Fruit fly (Drosophila melanogaster) whole organism, embryonic: ENCODE results near the gene CG32040.

Experiments used
- Bgb ChIP-seq: fragments of 200-800 bp; sonication (Bioruptor generic); IDR thresholded peaks from 2 replicates; pipeline ENCODE4 v1.3.6; 2022; ENCODE audit warnings: missing biosample characterization, missing genetic modification characterization; ENCODE audit not compliant: partially characterized antibody
- Bteb2 ChIP-seq: fragments of 200-800 bp; sonication (Bioruptor generic); optimal IDR thresholded peaks from 2 replicates; lab custom pipeline; 2016; ENCODE audit warnings: missing biosample characterization, missing genetic modification characterization
- CG10979 ChIP-seq: fragments of 200-800 bp; sonication (Bioruptor generic); optimal IDR thresholded peaks from 2 replicates; lab custom pipeline; 2018; ENCODE audit warnings: missing biosample characterization, mild to moderate bottlenecking, missing genetic modification characterization, moderate library complexity
- CG11695 ChIP-seq: fragments of 200-800 bp; sonication (Bioruptor generic); IDR thresholded peaks from 3 replicates; pipeline ENCODE4 v1.3.6; 2022; ENCODE audit warnings: missing biosample characterization, missing genetic modification characterization
- CG12744 ChIP-seq: fragments of 200-800 bp; sonication (Bioruptor generic); optimal IDR thresholded peaks from 2 replicates; lab custom pipeline; 2016; ENCODE audit warnings: missing biosample characterization, missing genetic modification characterization
- CG14014 ChIP-seq: fragments of 200-800 bp; sonication (Bioruptor generic); IDR thresholded peaks from 2 replicates; pipeline ENCODE4 v1.3.6; 2022; ENCODE audit warnings: missing biosample characterization, missing genetic modification characterization
- CG15073 ChIP-seq: fragments of 200-800 bp; sonication (Bioruptor generic); optimal IDR thresholded peaks from 2 replicates; lab custom pipeline; 2016; ENCODE audit warnings: missing biosample characterization, missing genetic modification characterization
- CG1602 ChIP-seq: fragments of 200-800 bp; sonication (Bioruptor generic); optimal IDR thresholded peaks from 3 replicates; lab custom pipeline; 2016; ENCODE audit warnings: missing biosample characterization, missing genetic modification characterization
- CG17186 ChIP-seq: fragments of 200-800 bp; sonication (Bioruptor generic); optimal IDR thresholded peaks from 3 replicates; lab custom pipeline; 2017; ENCODE audit warnings: missing biosample characterization, missing genetic modification reagents, missing genetic modification characterization
- CG1832 ChIP-seq: fragments of 200-800 bp; sonication (Bioruptor generic); optimal IDR thresholded peaks from 2 replicates; lab custom pipeline; 2017; ENCODE audit warnings: missing biosample characterization, mild to moderate bottlenecking, missing genetic modification characterization, inconsistent platforms
- CG30020 ChIP-seq: fragments of 200-800 bp; optimal IDR thresholded peaks from 2 replicates; lab custom pipeline; 2019; ENCODE audit warnings: missing biosample characterization, mild to moderate bottlenecking, missing genetic modification characterization, moderate library complexity
- CG3065 ChIP-seq: fragments of 200-800 bp; sonication (Bioruptor generic); optimal IDR thresholded peaks from 2 replicates; lab custom pipeline; 2016; ENCODE audit warnings: missing biosample characterization, missing genetic modification characterization
- CG31224 ChIP-seq: fragments of 200-800 bp; sonication (Bioruptor generic); IDR thresholded peaks from 2 replicates; pipeline ENCODE4 v1.3.6; 2022; ENCODE audit warnings: missing biosample characterization, missing genetic modification characterization
- CG33557 ChIP-seq: fragments of 200-800 bp; sonication (Bioruptor generic); optimal IDR thresholded peaks from 2 replicates; lab custom pipeline; 2019; ENCODE audit warnings: missing biosample characterization, mild to moderate bottlenecking, missing genetic modification characterization, moderate library complexity
- CG3726 ChIP-seq: fragments of 200-800 bp; sonication (Bioruptor generic); IDR thresholded peaks from 3 replicates; pipeline ENCODE4, ENCODE4 v1.3.6; 2022; ENCODE audit warnings: missing biosample characterization, missing genetic modification characterization
- CG43689 ChIP-seq: fragments of 200-800 bp; sonication (Bioruptor generic); IDR thresholded peaks from 2 replicates; pipeline ENCODE4 v1.3.6; 2022; ENCODE audit warnings: missing biosample characterization, missing genetic modification characterization
- CG4424 ChIP-seq: fragments of 200-800 bp; sonication (Bioruptor generic); optimal IDR thresholded peaks from 3 replicates; lab custom pipeline; 2016; ENCODE audit warnings: missing biosample characterization, missing genetic modification characterization
- CG4854 ChIP-seq: fragments of 200-800 bp; sonication (Bioruptor generic); optimal IDR thresholded peaks from 2 replicates; lab custom pipeline; 2016; ENCODE audit warnings: missing biosample characterization, missing genetic modification characterization, inconsistent platforms
- CG6683 ChIP-seq: fragments of 200-800 bp; sonication (Bioruptor generic); optimal IDR thresholded peaks from 2 replicates; lab custom pipeline; 2017; ENCODE audit warnings: missing biosample characterization, mild to moderate bottlenecking, missing genetic modification characterization, missing genetic modification reagents
- CG7745 ChIP-seq: fragments of 200-800 bp; sonication (Bioruptor generic); optimal IDR thresholded peaks from 2 replicates; lab custom pipeline; 2018; ENCODE audit warnings: missing biosample characterization, mild to moderate bottlenecking, missing genetic modification characterization, moderate library complexity
- CG8089 ChIP-seq: fragments of 200-800 bp; sonication (Bioruptor generic); optimal IDR thresholded peaks from 3 replicates; lab custom pipeline; 2016; ENCODE audit warnings: missing biosample characterization, missing genetic modification characterization
- CG8388 ChIP-seq: fragments of 200-800 bp; sonication (Bioruptor generic); optimal IDR thresholded peaks from 2 replicates; lab custom pipeline; 2019; ENCODE audit warnings: missing biosample characterization, mild to moderate bottlenecking, missing genetic modification characterization, moderate library complexity
- Eip74EF ChIP-seq, 2 experiments: fragments of 200-800 bp in 1 of 2; fragments of >200 bp in 1 of 2; sonication (Bioruptor generic) in 1 of 2; optimal IDR thresholded peaks; 2 replicates each; lab custom pipeline; 2017 to 2019; ENCODE audit warnings: missing biosample characterization in 2 of 2, missing genetic modification characterization in 2 of 2, mild to moderate bottlenecking in 1 of 2, moderate library complexity in 1 of 2
- Ets65A ChIP-seq: fragments of 200-800 bp; sonication (Bioruptor generic); peaks from one replicate; lab custom pipeline; 2016; ENCODE audit warnings: missing biosample characterization, missing genetic modification characterization
- H15 ChIP-seq: fragments of 200-800 bp; sonication (Bioruptor generic); IDR thresholded peaks from 3 replicates; pipeline ENCODE4 v1.3.6; 2022; ENCODE audit warnings: missing biosample characterization, missing genetic modification characterization
- Jarid2 ChIP-seq: fragments of 200-800 bp; sonication (Bioruptor generic); optimal IDR thresholded peaks from 3 replicates; lab custom pipeline; 2017; ENCODE audit warnings: mild to moderate bottlenecking, missing biosample characterization, missing genetic modification reagents, missing genetic modification characterization
- Meics ChIP-seq: fragments of 200-800 bp; sonication (Bioruptor generic); optimal IDR thresholded peaks from 2 replicates; lab custom pipeline; 2017; ENCODE audit warnings: missing biosample characterization, mild to moderate bottlenecking, missing genetic modification characterization
- Rx ChIP-seq: fragments of 200-800 bp; sonication (Bioruptor generic); IDR thresholded peaks from 2 replicates; pipeline ENCODE4 v1.3.6; 2022; ENCODE audit warnings: missing biosample characterization, missing genetic modification characterization
- Sox100B ChIP-seq: fragments of 200-800 bp; sonication (Bioruptor generic); optimal IDR thresholded peaks from 3 replicates; lab custom pipeline; 2018; ENCODE audit warnings: missing biosample characterization, mild to moderate bottlenecking, missing genetic modification characterization
- Spps ChIP-seq: fragments of 200-800 bp; sonication (Bioruptor generic); optimal IDR thresholded peaks from 2 replicates; lab custom pipeline; 2018; ENCODE audit warnings: missing biosample characterization, mild to moderate bottlenecking, missing genetic modification characterization
- Sry-β ChIP-seq: fragments of 200-800 bp; sonication (Bioruptor generic); optimal IDR thresholded peaks from 2 replicates; lab custom pipeline; 2018; ENCODE audit warnings: missing biosample characterization, mild to moderate bottlenecking, missing genetic modification characterization, moderate library complexity
- Sry-δ ChIP-seq: fragments of 200-800 bp; sonication (Bioruptor generic); optimal IDR thresholded peaks from 2 replicates; lab custom pipeline; 2016; ENCODE audit warnings: missing biosample characterization, missing genetic modification characterization
- Ssrp ChIP-seq: fragments of 200-800 bp; sonication (Bioruptor generic); optimal IDR thresholded peaks from 2 replicates; lab custom pipeline; 2018; ENCODE audit warnings: missing biosample characterization, mild to moderate bottlenecking, missing genetic modification characterization, moderate library complexity
- ara ChIP-seq: fragments of 200-800 bp; sonication (Bioruptor generic); IDR thresholded peaks from 2 replicates; pipeline ENCODE4 v1.3.6; 2022; ENCODE audit warnings: missing biosample characterization, missing genetic modification characterization
- chinmo ChIP-seq: fragments of 200-800 bp; sonication (Bioruptor generic); IDR thresholded peaks from 4 replicates; pipeline ENCODE4 v1.3.6; 2022; ENCODE audit warnings: missing biosample characterization, missing genetic modification characterization; ENCODE audit not compliant: partially characterized antibody
- chn ChIP-seq: fragments of 200-800 bp; sonication (Bioruptor generic); optimal IDR thresholded peaks from 2 replicates; lab custom pipeline; 2016; ENCODE audit warnings: missing biosample characterization, missing genetic modification characterization
- fd102C ChIP-seq: fragments of 200-800 bp; sonication (Bioruptor generic); optimal IDR thresholded peaks from 2 replicates; lab custom pipeline; 2018; ENCODE audit warnings: missing biosample characterization, mild to moderate bottlenecking, missing genetic modification characterization, moderate library complexity
- fru ChIP-seq: fragments of >200 bp; optimal IDR thresholded peaks from 2 replicates; lab custom pipeline; 2017
- her ChIP-seq: fragments of 200-800 bp; sonication (Bioruptor generic); optimal IDR thresholded peaks from 2 replicates; lab custom pipeline; 2016; ENCODE audit warnings: missing biosample characterization, missing genetic modification characterization
- insv ChIP-seq, 2 experiments: fragments of 200-800 bp; sonication (Bioruptor generic); optimal IDR thresholded peaks; 3 replicates each; lab custom pipeline; 2016 to 2018; ENCODE audit warnings: missing biosample characterization in 2 of 2, missing genetic modification characterization in 2 of 2
- lmd ChIP-seq: fragments of 200-800 bp; sonication (Bioruptor generic); IDR thresholded peaks from 2 replicates; pipeline ENCODE4 v1.3.6; 2022; ENCODE audit warnings: missing biosample characterization, missing genetic modification characterization
- p53 ChIP-seq: fragments of 200-800 bp; sonication (Bioruptor generic); optimal IDR thresholded peaks from 2 replicates; lab custom pipeline; 2016; ENCODE audit warnings: missing biosample characterization, missing genetic modification characterization
- pho ChIP-seq: fragments of 200-800 bp; sonication (Bioruptor generic); optimal IDR thresholded peaks from 2 replicates; lab custom pipeline; 2016; ENCODE audit warnings: missing biosample characterization, missing genetic modification characterization
- rib ChIP-seq: fragments of 200-800 bp; sonication (Bioruptor generic); IDR thresholded peaks from 2 replicates; pipeline ENCODE4 v1.3.6; 2022; ENCODE audit warnings: missing biosample characterization, missing genetic modification characterization
- run ChIP-seq: fragments of 200-800 bp; sonication (Bioruptor generic); optimal IDR thresholded peaks from 3 replicates; lab custom pipeline; 2018; ENCODE audit warnings: missing biosample characterization, mild to moderate bottlenecking, missing genetic modification characterization
- slou ChIP-seq: fragments of 200-800 bp; sonication (Bioruptor generic); optimal IDR thresholded peaks from 3 replicates; lab custom pipeline; 2016; ENCODE audit warnings: missing biosample characterization, missing genetic modification characterization
- so ChIP-seq: fragments of 200-800 bp; sonication (Bioruptor generic); IDR thresholded peaks from 3 replicates; pipeline ENCODE4 v1.3.6; 2022; ENCODE audit warnings: missing biosample characterization, missing genetic modification characterization
- ssp ChIP-seq: fragments of 200-800 bp; sonication (Bioruptor generic); IDR thresholded peaks from 2 replicates; pipeline ENCODE4 v1.3.6; 2022; ENCODE audit warnings: missing biosample characterization, missing genetic modification characterization
- tio ChIP-seq: fragments of 200-800 bp; sonication (Bioruptor generic); optimal IDR thresholded peaks from 2 replicates; lab custom pipeline; 2017; ENCODE audit warnings: missing biosample characterization, missing genetic modification characterization, inconsistent platforms
- tll ChIP-seq, 2 experiments: fragments of 200-800 bp in 1 of 2; fragments of >200 bp in 1 of 2; sonication (Bioruptor generic) in 1 of 2; optimal IDR thresholded peaks; 2 replicates each; lab custom pipeline; 2017 to 2019; ENCODE audit warnings: missing biosample characterization in 2 of 2, missing genetic modification characterization in 2 of 2, mild to moderate bottlenecking in 1 of 2, moderate library complexity in 1 of 2
- wdn ChIP-seq: fragments of 200-800 bp; sonication (Bioruptor generic); IDR thresholded peaks from 2 replicates; pipeline ENCODE4 v1.3.6; 2022; ENCODE audit warnings: missing biosample characterization, missing genetic modification characterization

Gene CG32040

dm6 chr3L:9402157-9402890 is 48.5 kb downstream of the CG32040 start, which contains the start of gene eIF4E1:
TSS of gene eIF4E1 (minus strand) at chr3L:9402460.
- TF ChIP-seq insv (GFP tag; optimal IDR thresholded peaks at IDR 0.05; lab: Kevin White, UChicago) (no peak), CG14014 (GFP tag; lab: Robert Waterston, UW) (no peak), slou (GFP tag; lab: Kevin White, UChicago) (peak; percentile 9), Meics (GFP tag; lab: Kevin White, UChicago) (no peak), Bteb2 (no peak), fru (lab: Kevin White, UChicago) (no peak), Ets65A (GFP tag; lab: Kevin White, UChicago) (peak; percentile 89), CG3726 (no peak), Eip74EF (GFP tag; optimal IDR thresholded peaks at IDR 0.05; lab: Kevin White, UChicago) (no peak), p53 (GFP tag; lab: Kevin White, UChicago) (no peak), so (GFP tag; lab: Robert Waterston, UW) (no peak), Rx (GFP tag; lab: Robert Waterston, UW) (no peak), CG31224 (no peak), Sry-δ (GFP tag; lab: Kevin White, UChicago) (peak; percentile 96), H15 (GFP tag; lab: Robert Waterston, UW) (no peak), chinmo (GFP tag; lab: Robert Waterston, UW) (0 out of 4 replicates have a peak, but pooled peaks have one; percentile 19), ara (GFP tag; lab: Robert Waterston, UW) (no peak), ssp (GFP tag; lab: Robert Waterston, UW) (peak; percentile 38), CG7745 (tag; lab: Kevin White, UChicago) (peak; percentile 57), tio (GFP tag; lab: Kevin White, UChicago) (no peak), CG33557 (GFP tag; lab: Kevin White, UChicago) (no peak), CG3065 (GFP tag; lab: Kevin White, UChicago) (no peak), pho (no peak), CG6683 (GFP tag; lab: Kevin White, UChicago) (no peak), CG4424 (GFP tag; lab: Kevin White, UChicago) (no peak), Sry-β (GFP tag; lab: Kevin White, UChicago) (no peak), CG15073 (GFP tag; lab: Kevin White, UChicago) (no peak), CG17186 (peak; percentile 52), Sox100B (no peak), run (tag; lab: Kevin White, UChicago) (no peak), Bgb (peak; percentile 86), CG43689 (no peak), CG12744 (GFP tag; lab: Kevin White, UChicago) (no peak), lmd (GFP tag; lab: Robert Waterston, UW) (no peak), Jarid2 (GFP tag; lab: Kevin White, UChicago) (no peak), her (GFP tag; lab: Kevin White, UChicago) (peak; percentile 5), tll (GFP tag; optimal IDR thresholded peaks at IDR 0.05; lab: Kevin White, UChicago) (peak; percentile 20 to 54), CG11695 (GFP tag; lab: Robert Waterston, UW) (no peak), CG10979 (tag; lab: Kevin White, UChicago) (no peak), wdn (GFP tag; lab: Robert Waterston, UW) (no peak), Ssrp (tag; lab: Kevin White, UChicago) (no peak), CG1832 (GFP tag; lab: Kevin White, UChicago) (no peak), chn (GFP tag; lab: Kevin White, UChicago) (no peak), Spps (tag; lab: Kevin White, UChicago) (no peak), CG8388 (GFP tag; lab: Kevin White, UChicago) (no peak), CG1602 (GFP tag; lab: Kevin White, UChicago) (no peak), fd102C (GFP tag; lab: Kevin White, UChicago) (no peak), CG30020 (tag; lab: Kevin White, UChicago) (peak; percentile 14), CG4854 (GFP tag; lab: Kevin White, UChicago) (no peak), rib (GFP tag; lab: Robert Waterston, UW) (no peak), CG8089 (no peak)
